Worm (Caenorhabditis elegans): ENCODE data around the gene sra-1.

DNA sequence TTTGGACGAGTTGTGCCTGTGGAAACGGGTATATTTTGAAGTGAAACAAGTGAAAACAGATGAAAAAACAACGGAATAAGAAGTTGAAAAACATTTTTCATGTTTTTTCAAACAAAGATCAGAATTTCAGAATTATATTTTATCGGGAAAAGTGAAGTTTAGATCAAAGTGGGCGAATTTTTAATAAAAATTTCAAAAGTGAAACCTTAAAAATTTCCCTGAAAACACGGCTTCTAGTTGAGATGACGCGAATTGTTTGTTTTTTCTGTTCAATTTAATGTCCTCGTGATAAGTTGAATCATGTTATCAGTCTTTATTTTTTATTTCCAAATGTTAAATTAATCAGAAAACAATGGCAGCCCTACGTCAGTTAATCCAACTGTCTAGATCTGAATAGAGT is 14.3 kb downstream of the sra-1 start, which contains the start of gene gcy-3:
- TF ChIP-seq ztf-29 (GFP tag; IDR thresholded peaks at IDR 0.05) (no peak), T22C8.4 (GFP tag; IDR thresholded peaks at IDR 0.05) (no peak), klf-2 (GFP tag; conservative IDR thresholded peaks at IDR 0.05) (no peak)

Data from whole organism, midembryonic.